Fruit fly (Drosophila melanogaster) whole organism, embryonic: ENCODE results near the gene Spt7.

Experiments
- ATbp ChIP-seq: fragments of 200-800 bp; sonication (Bioruptor generic); optimal IDR thresholded peaks from 2 replicates; lab custom pipeline; 2017; ENCODE audit warnings: missing biosample characterization, mild to moderate bottlenecking, missing genetic modification characterization, missing genetic modification reagents
- Asciz ChIP-seq: fragments of 200-800 bp; sonication (Bioruptor generic); optimal IDR thresholded peaks from 2 replicates; lab custom pipeline; 2017; ENCODE audit warnings: missing biosample characterization, mild to moderate bottlenecking, missing genetic modification characterization, missing genetic modification reagents
- BEAF-32 ChIP-seq: fragments of 200-800 bp; sonication (Bioruptor generic); optimal IDR thresholded peaks from 3 replicates; lab custom pipeline; 2017; ENCODE audit warnings: missing biosample characterization, missing genetic modification characterization, mild to moderate bottlenecking, moderate library complexity, missing genetic modification reagents
- Bdp1 ChIP-seq: fragments of 200-800 bp; sonication (Bioruptor generic); optimal IDR thresholded peaks from 3 replicates; lab custom pipeline; 2016; ENCODE audit warnings: missing biosample characterization, missing genetic modification characterization
- CG10209 ChIP-seq: fragments of 200-800 bp; sonication (Bioruptor generic); optimal IDR thresholded peaks from 3 replicates; lab custom pipeline; 2017; ENCODE audit warnings: missing biosample characterization, mild to moderate bottlenecking, missing genetic modification characterization, missing genetic modification reagents
- CG10431 ChIP-seq: fragments of 200-800 bp; sonication (Bioruptor generic); optimal IDR thresholded peaks from 3 replicates; lab custom pipeline; 2018; ENCODE audit warnings: missing biosample characterization, mild to moderate bottlenecking, missing genetic modification characterization
- CG12659 ChIP-seq: fragments of 200-800 bp; sonication (Bioruptor generic); optimal IDR thresholded peaks from 3 replicates; lab custom pipeline; 2017; ENCODE audit warnings: mild to moderate bottlenecking, missing biosample characterization, missing genetic modification reagents, missing genetic modification characterization
- CG12744 ChIP-seq: fragments of 200-800 bp; sonication (Bioruptor generic); optimal IDR thresholded peaks from 2 replicates; lab custom pipeline; 2016; ENCODE audit warnings: missing biosample characterization, missing genetic modification characterization
- CG13424 ChIP-seq: fragments of 200-800 bp; sonication (Bioruptor generic); optimal IDR thresholded peaks from 2 replicates; lab custom pipeline; 2019; ENCODE audit warnings: missing biosample characterization, mild to moderate bottlenecking, missing genetic modification characterization, moderate library complexity
- CG14050 ChIP-seq: fragments of 200-800 bp; sonication (Bioruptor generic); IDR thresholded peaks from 3 replicates; pipeline ENCODE4 v1.3.6; 2022; ENCODE audit warnings: missing biosample characterization, missing genetic modification characterization
- CG17328 ChIP-seq: fragments of 200-800 bp; sonication (Bioruptor generic); IDR thresholded peaks from 2 replicates; pipeline ENCODE4 v1.3.6; 2022; ENCODE audit warnings: missing biosample characterization, missing genetic modification characterization
- CG17612 ChIP-seq: fragments of 200-800 bp; sonication (Bioruptor generic); IDR thresholded peaks from 2 replicates; pipeline ENCODE4 v1.3.6; 2022; ENCODE audit warnings: missing biosample characterization, missing genetic modification characterization
- CG18599 ChIP-seq: fragments of 200-800 bp; sonication (Bioruptor generic); optimal IDR thresholded peaks from 3 replicates; lab custom pipeline; 2017; ENCODE audit warnings: missing biosample characterization, missing genetic modification characterization, mild to moderate bottlenecking, moderate library complexity, missing genetic modification reagents
- CG30020 ChIP-seq: fragments of 200-800 bp; optimal IDR thresholded peaks from 2 replicates; lab custom pipeline; 2019; ENCODE audit warnings: missing biosample characterization, mild to moderate bottlenecking, missing genetic modification characterization, moderate library complexity
- CG3995 ChIP-seq: fragments of 200-800 bp; sonication (Bioruptor generic); optimal IDR thresholded peaks from 3 replicates; lab custom pipeline; 2016; ENCODE audit warnings: missing biosample characterization, missing genetic modification characterization
- CG4328 ChIP-seq: fragments of 200-800 bp; sonication (Bioruptor generic); optimal IDR thresholded peaks from 3 replicates; lab custom pipeline; 2017; ENCODE audit warnings: missing biosample characterization, missing genetic modification reagents, missing genetic modification characterization
- CG4424 ChIP-seq: fragments of 200-800 bp; sonication (Bioruptor generic); optimal IDR thresholded peaks from 3 replicates; lab custom pipeline; 2016; ENCODE audit warnings: missing biosample characterization, missing genetic modification characterization
- CG4820 ChIP-seq: fragments of 200-800 bp; sonication (Bioruptor generic); optimal IDR thresholded peaks from 3 replicates; lab custom pipeline; 2016; ENCODE audit warnings: missing biosample characterization, missing genetic modification characterization
- CG6272 ChIP-seq: fragments of 200-800 bp; sonication (Bioruptor generic); IDR thresholded peaks from 2 replicates; pipeline ENCODE4 v1.3.6; 2022; ENCODE audit warnings: missing biosample characterization, missing genetic modification characterization
- CG7372 ChIP-seq: fragments of 200-800 bp; sonication (Bioruptor generic); IDR thresholded peaks from 2 replicates; pipeline ENCODE4 v1.3.6; 2022; ENCODE audit warnings: missing biosample characterization, missing genetic modification characterization
- CG7556 ChIP-seq: fragments of 200-800 bp; sonication (Bioruptor generic); optimal IDR thresholded peaks from 2 replicates; lab custom pipeline; 2017; ENCODE audit warnings: missing biosample characterization, mild to moderate bottlenecking, missing genetic modification characterization
- ERR ChIP-seq: fragments of 200-800 bp; sonication (Bioruptor generic); optimal IDR thresholded peaks from 2 replicates; lab custom pipeline; 2016; ENCODE audit warnings: missing biosample characterization, missing genetic modification characterization
- GATAe ChIP-seq: fragments of 200-800 bp; sonication (Bioruptor generic); conservative IDR thresholded peaks from 2 replicates; pipeline ENCODE4 v1.3.6; 2022; ENCODE audit warnings: missing biosample characterization, missing genetic modification characterization
- HHEX ChIP-seq: fragments of 200-800 bp; sonication (Bioruptor generic); optimal IDR thresholded peaks from 3 replicates; lab custom pipeline; 2017; ENCODE audit warnings: missing biosample characterization, mild to moderate bottlenecking, missing genetic modification characterization, missing genetic modification reagents
- HLH4C ChIP-seq: fragments of 200-800 bp; sonication (Bioruptor generic); IDR thresholded peaks from 3 replicates; pipeline ENCODE4 v1.3.6; 2022; ENCODE audit warnings: missing biosample characterization, missing genetic modification characterization; ENCODE audit not compliant: partially characterized antibody
- MESR4 ChIP-seq: fragments of 200-800 bp; sonication (Bioruptor generic); optimal IDR thresholded peaks from 2 replicates; lab custom pipeline; 2018; ENCODE audit warnings: missing biosample characterization, mild to moderate bottlenecking, missing genetic modification characterization, moderate library complexity
- Meics ChIP-seq: fragments of 200-800 bp; sonication (Bioruptor generic); optimal IDR thresholded peaks from 2 replicates; lab custom pipeline; 2017; ENCODE audit warnings: missing biosample characterization, mild to moderate bottlenecking, missing genetic modification characterization
- NK7.1 ChIP-seq: fragments of 200-800 bp; sonication (Bioruptor generic); optimal IDR thresholded peaks from 3 replicates; lab custom pipeline; 2016; ENCODE audit warnings: missing biosample characterization, missing genetic modification characterization
- Nf-YC ChIP-seq: fragments of 200-800 bp; optimal IDR thresholded peaks from 3 replicates; lab custom pipeline; 2019; ENCODE audit warnings: missing biosample characterization, mild to moderate bottlenecking, missing genetic modification characterization, moderate library complexity
- Rfx ChIP-seq: fragments of 200-800 bp; sonication (Bioruptor generic); IDR thresholded peaks from 2 replicates; pipeline ENCODE4 v1.3.6; 2022; ENCODE audit warnings: missing biosample characterization, missing genetic modification characterization
- Spps ChIP-seq: fragments of 200-800 bp; sonication (Bioruptor generic); optimal IDR thresholded peaks from 2 replicates; lab custom pipeline; 2018; ENCODE audit warnings: missing biosample characterization, mild to moderate bottlenecking, missing genetic modification characterization
- Vsx1 ChIP-seq: fragments of 200-800 bp; sonication (Bioruptor generic); optimal IDR thresholded peaks from 2 replicates; lab custom pipeline; 2017; ENCODE audit warnings: missing biosample characterization, mild to moderate bottlenecking, missing genetic modification characterization, missing genetic modification reagents
- ase ChIP-seq: fragments of 200-800 bp; sonication (Bioruptor generic); IDR thresholded peaks from 3 replicates; pipeline ENCODE4 v1.3.6; 2022; ENCODE audit warnings: missing biosample characterization, missing genetic modification characterization
- cad ChIP-seq: fragments of >200 bp; optimal IDR thresholded peaks from 2 replicates; lab custom pipeline; 2017; ENCODE audit warnings: missing biosample characterization, missing genetic modification characterization
- chif ChIP-seq, 2 experiments: fragments of 200-800 bp; sonication (Bioruptor generic); optimal IDR thresholded peaks; 3 replicates each; lab custom pipeline; 2016; ENCODE audit warnings: missing biosample characterization in 2 of 2, missing genetic modification characterization in 2 of 2
- chn ChIP-seq: fragments of 200-800 bp; sonication (Bioruptor generic); optimal IDR thresholded peaks from 2 replicates; lab custom pipeline; 2016; ENCODE audit warnings: missing biosample characterization, missing genetic modification characterization
- crol ChIP-seq: fragments of 200-800 bp; sonication (Bioruptor generic); IDR thresholded peaks from 2 replicates; pipeline ENCODE4 v1.3.6; 2022; ENCODE audit warnings: missing biosample characterization, missing genetic modification characterization
- dmrt99B ChIP-seq: fragments of 200-800 bp; sonication (Bioruptor generic); optimal IDR thresholded peaks from 2 replicates; lab custom pipeline; 2018; ENCODE audit warnings: missing biosample characterization, mild to moderate bottlenecking, missing genetic modification characterization, moderate library complexity
- emc ChIP-seq: fragments of 200-800 bp; sonication (Bioruptor generic); optimal IDR thresholded peaks from 2 replicates; lab custom pipeline; 2016; ENCODE audit warnings: missing biosample characterization, missing genetic modification characterization
- fd3F ChIP-seq: fragments of 200-800 bp; sonication (Bioruptor generic); optimal IDR thresholded peaks from 2 replicates; lab custom pipeline; 2018; ENCODE audit warnings: missing biosample characterization, mild to moderate bottlenecking, missing genetic modification characterization, moderate library complexity
- gem ChIP-seq: fragments of 200-800 bp; sonication (Bioruptor generic); optimal IDR thresholded peaks from 2 replicates; lab custom pipeline; 2019; ENCODE audit warnings: missing biosample characterization, mild to moderate bottlenecking, missing genetic modification characterization, moderate library complexity
- grn ChIP-seq: fragments of 200-800 bp; sonication (Bioruptor generic); optimal IDR thresholded peaks from 3 replicates; lab custom pipeline; 2017; ENCODE audit warnings: missing biosample characterization, missing genetic modification characterization
- hbn ChIP-seq: fragments of 200-800 bp; sonication (Bioruptor generic); IDR thresholded peaks from 2 replicates; pipeline ENCODE4 v1.3.6; 2022; ENCODE audit warnings: missing biosample characterization, missing genetic modification characterization; ENCODE audit not compliant: partially characterized antibody
- kni ChIP-seq: fragments of 200-800 bp; sonication (Bioruptor generic); optimal IDR thresholded peaks from 3 replicates; lab custom pipeline; 2017; ENCODE audit warnings: mild to moderate bottlenecking, missing biosample characterization, missing genetic modification reagents, missing genetic modification characterization
- oc ChIP-seq: fragments of 200-800 bp; sonication (Bioruptor generic); optimal IDR thresholded peaks from 2 replicates; lab custom pipeline; 2018; ENCODE audit warnings: missing biosample characterization, mild to moderate bottlenecking, missing genetic modification characterization, moderate library complexity
- seq ChIP-seq: fragments of 200-800 bp; sonication (Bioruptor generic); IDR thresholded peaks from 2 replicates; pipeline ENCODE4 v1.3.6; 2022; ENCODE audit warnings: missing biosample characterization, missing genetic modification characterization
- sob ChIP-seq: fragments of 200-800 bp; sonication (Bioruptor generic); IDR thresholded peaks from 2 replicates; pipeline ENCODE4 v1.3.6; 2022; ENCODE audit warnings: missing biosample characterization, missing genetic modification characterization
- trh ChIP-seq: fragments of 200-800 bp; sonication (Bioruptor generic); optimal IDR thresholded peaks from 2 replicates; lab custom pipeline; 2016; ENCODE audit warnings: missing biosample characterization, missing genetic modification characterization
- unpg ChIP-seq: fragments of 200-800 bp; sonication (Bioruptor generic); optimal IDR thresholded peaks from 3 replicates; lab custom pipeline; 2018; ENCODE audit warnings: missing biosample characterization, mild to moderate bottlenecking, missing genetic modification characterization, moderate library complexity

Gene Spt7

DNA sequence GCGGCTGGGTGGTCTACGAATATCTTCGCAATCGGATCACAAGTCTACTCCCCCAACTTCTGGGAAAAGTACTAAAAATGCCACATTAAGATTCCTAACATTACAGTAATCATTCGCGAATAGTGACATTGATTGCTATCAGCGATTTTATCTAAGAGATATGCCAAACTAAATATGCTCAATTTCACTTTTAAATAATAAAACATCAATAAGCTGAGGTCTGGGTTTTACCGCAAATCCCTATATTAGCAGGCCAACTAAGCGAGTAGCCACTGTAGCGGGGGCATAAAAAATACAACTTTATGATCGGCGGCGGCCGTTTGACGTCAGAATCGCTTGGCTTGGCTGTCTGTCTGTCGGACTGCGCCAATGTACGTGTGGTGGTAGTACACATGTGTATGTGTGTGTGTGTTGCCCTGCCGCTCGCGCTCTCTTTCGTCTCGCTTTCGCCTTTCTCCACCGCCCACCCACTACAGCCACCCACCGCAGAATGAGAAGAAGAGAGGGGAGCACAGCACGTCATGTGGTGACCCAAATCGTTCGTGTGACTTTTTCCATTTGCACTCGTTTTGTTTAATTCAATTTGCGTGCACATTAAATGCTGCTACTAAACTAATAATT lies 30.1 kb downstream of the Spt7 start (continued):
- TF ChIP-seq grn (GFP tag; lab: Kevin White, UChicago) (peak; percentile 83), seq (GFP tag; lab: Robert Waterston, UW) (peak; percentile 91), CG3995 (peak; percentile 74), ATbp (GFP tag; lab: Kevin White, UChicago) (peak; percentile 96), cad (GFP tag; lab: Kevin White, UChicago) (no peak), GATAe (GFP tag; lab: Robert Waterston, UW) (peak; percentile 84), Bdp1 (GFP tag; lab: Kevin White, UChicago) (peak; percentile 84), BEAF-32 (peak; percentile 11), gem (tag; lab: Kevin White, UChicago) (peak; percentile 97), ase (GFP tag; lab: Robert Waterston, UW) (peak; percentile 95), fd3F (peak; percentile 91), MESR4 (peak; percentile 49), CG4820 (GFP tag; lab: Kevin White, UChicago) (peak; percentile 83), CG17328 (GFP tag; lab: Robert Waterston, UW) (peak; percentile 95), CG17612 (GFP tag; lab: Robert Waterston, UW) (peak; percentile 92), CG4328 (GFP tag; lab: Kevin White, UChicago) (peak; percentile 87), HLH4C (GFP tag; lab: Robert Waterston, UW) (no peak), CG18599 (GFP tag; lab: Kevin White, UChicago) (peak; percentile 95), emc (GFP tag; lab: Kevin White, UChicago) (peak; percentile 79), trh (GFP tag; lab: Kevin White, UChicago) (peak; percentile 76), CG7556 (GFP tag; lab: Kevin White, UChicago) (peak; percentile 92), NK7.1 (GFP tag; lab: Kevin White, UChicago) (peak; percentile 93), Asciz (GFP tag; lab: Kevin White, UChicago) (peak; percentile 83), chn (GFP tag; lab: Kevin White, UChicago) (peak; percentile 94), CG14050 (GFP tag; lab: Robert Waterston, UW) (peak; percentile 92), unpg (GFP tag; lab: Kevin White, UChicago) (peak; percentile 97), sob (GFP tag; lab: Robert Waterston, UW) (peak; percentile 95), Spps (tag; lab: Kevin White, UChicago) (peak; percentile 40), Vsx1 (GFP tag; lab: Kevin White, UChicago) (peak; percentile 76), hbn (no peak), CG10209 (GFP tag; lab: Kevin White, UChicago) (peak; percentile 93), CG13424 (tag; lab: Kevin White, UChicago) (peak; percentile 91), Nf-YC (tag; lab: Kevin White, UChicago) (peak; percentile 81), Meics (GFP tag; lab: Kevin White, UChicago) (peak; percentile 92), ERR (peak; percentile 94), dmrt99B (tag; lab: Kevin White, UChicago) (peak; percentile 96), CG30020 (peak; percentile 60), crol (GFP tag; lab: Robert Waterston, UW) (peak; percentile 72), kni (GFP tag; lab: Kevin White, UChicago) (peak; percentile 62), CG12744 (GFP tag; lab: Kevin White, UChicago) (peak; percentile 88), CG7372 (GFP tag; lab: Robert Waterston, UW) (peak; percentile 95), HHEX (GFP tag; lab: Kevin White, UChicago) (peak; percentile 91), oc (peak; percentile 97), CG6272 (GFP tag; lab: Robert Waterston, UW) (peak; percentile 89), CG4424 (GFP tag; lab: Kevin White, UChicago) (peak; percentile 88), Rfx (GFP tag; lab: Robert Waterston, UW) (peak; percentile 98), CG12659 (GFP tag; lab: Kevin White, UChicago) (peak; percentile 96), CG10431 (GFP tag; lab: Kevin White, UChicago) (peak; percentile 87), chif (GFP tag; optimal IDR thresholded peaks at IDR 0.05; lab: Kevin White, UChicago) (peak; percentile 93)
